Worm (Caenorhabditis elegans): ENCODE results near the gene T06E6.1.

- TF ChIP-seq ama-1 (optimal IDR thresholded peaks at IDR 0.05) (no peak), tbx-37 (GFP tag; conservative IDR thresholded peaks at IDR 0.05) (no peak), hnd-1 (tag; optimal IDR thresholded peaks at IDR 0.05) (no peak), ceh-13 (GFP tag; optimal IDR thresholded peaks at IDR 0.05) (no peak), B0310.2 (tag; optimal IDR thresholded peaks at IDR 0.05) (no peak), hmbx-1 (tag; optimal IDR thresholded peaks at IDR 0.05) (no peak), aly-1 (tag; optimal IDR thresholded peaks at IDR 0.05) (no peak), F13C5.2 (tag; optimal IDR thresholded peaks at IDR 0.05) (no peak), tbx-11 (GFP tag; IDR thresholded peaks at IDR 0.05) (no peak), sea-1 (GFP tag; conservative IDR thresholded peaks at IDR 0.05) (no peak), tra-4 (tag; optimal IDR thresholded peaks at IDR 0.05) (no peak), flt-1 (GFP tag; IDR thresholded peaks at IDR 0.05) (no peak), hmg-4 (GFP tag; optimal IDR thresholded peaks at IDR 0.05) (no peak)
Observed at ce11 chrV:15404859-15405258, 10.1 kb upstream of the T06E6.1 start, which contains the start of gene srh-258.
